Fruit fly (Drosophila melanogaster): Measurements from ENCODE around the gene GluRIIB.

Gene GluRIIB

dm6 chr2L:5546518-5547287 is 12.4 kb upstream of the GluRIIB start, which contains the start of gene Oscillin (continued):
- TF ChIP-seq salm (tag; optimal IDR thresholded peaks at IDR 0.05) (peak; percentile 56), Hsf (GFP tag; optimal IDR thresholded peaks at IDR 0.05) (peak; percentile 74), run (tag; optimal IDR thresholded peaks at IDR 0.05) (no peak), CG13775 (GFP tag; optimal IDR thresholded peaks at IDR 0.05) (peak; percentile 74), lola (GFP tag; optimal IDR thresholded peaks at IDR 0.05) (peak in 1 of 3 experiments; percentile 87), Camta (GFP tag; optimal IDR thresholded peaks at IDR 0.05) (peak; percentile 25), chif (GFP tag; optimal IDR thresholded peaks at IDR 0.05) (peak in 1 of 2 experiments; percentile 30), Chrac-16 (GFP tag; optimal IDR thresholded peaks at IDR 0.05) (no peak), CG9609 (GFP tag; optimal IDR thresholded peaks at IDR 0.05) (no peak), Meics (GFP tag; optimal IDR thresholded peaks at IDR 0.05) (peak; percentile 86), Asciz (GFP tag; optimal IDR thresholded peaks at IDR 0.05) (peak; percentile 86), usp (GFP tag; optimal IDR thresholded peaks at IDR 0.05) (no peak), kah (GFP tag; optimal IDR thresholded peaks at IDR 0.05) (peak; percentile 61), p53 (GFP tag; optimal IDR thresholded peaks at IDR 0.05) (no peak), CG17359 (tag; optimal IDR thresholded peaks at IDR 0.05) (peak; percentile 91), CG31224 (GFP tag; IDR thresholded peaks at IDR 0.05) (peak; percentile 73), cato (GFP tag; optimal IDR thresholded peaks at IDR 0.05; ENCODE audit: borderline replicate concordance) (no peak), grn (GFP tag; optimal IDR thresholded peaks at IDR 0.05) (no peak), HLH54F (GFP tag; optimal IDR thresholded peaks at IDR 0.05) (no peak), dimm (GFP tag; IDR thresholded peaks at IDR 0.05) (no peak)

dm6 chr2L:5547288-5547777 is 11.8 kb upstream of the GluRIIB start:
- TF ChIP-seq cg (GFP tag; optimal IDR thresholded peaks at IDR 0.05) (no peak), GATAe (GFP tag; conservative IDR thresholded peaks at IDR 0.05) (peak; percentile 46; the same call in 1 of the 2 replicates), Mes4 (GFP tag; optimal IDR thresholded peaks at IDR 0.05) (no peak), yki (optimal IDR thresholded peaks at IDR 0.05) (no peak), jing (GFP tag; optimal IDR thresholded peaks at IDR 0.05) (no peak), cad (GFP tag; optimal IDR thresholded peaks at IDR 0.05) (no peak), MBD-R2 (GFP tag; IDR thresholded peaks at IDR 0.05) (no peak), CG17361 (GFP tag; IDR thresholded peaks at IDR 0.05) (no peak), ro (GFP tag; IDR thresholded peaks at IDR 0.05) (no peak), CG31224 (GFP tag; IDR thresholded peaks at IDR 0.05) (no peak), tna (GFP tag; IDR thresholded peaks at IDR 0.05; ENCODE audit: partially characterized antibody) (no peak), vnd (GFP tag; IDR thresholded peaks at IDR 0.05; ENCODE audit: partially characterized antibody) (no peak), unc-4 (GFP tag; IDR thresholded peaks at IDR 0.05; ENCODE audit: partially characterized antibody) (no peak), wek (GFP tag; optimal IDR thresholded peaks at IDR 0.05) (peak; percentile 34), CG10979 (tag; optimal IDR thresholded peaks at IDR 0.05) (no peak), btn (GFP tag; optimal IDR thresholded peaks at IDR 0.05) (no peak), ranshi (GFP tag; IDR thresholded peaks at IDR 0.05) (no peak), HHEX (GFP tag; optimal IDR thresholded peaks at IDR 0.05) (no peak), ERR (GFP tag; optimal IDR thresholded peaks at IDR 0.05) (no peak), Ravus (GFP tag; IDR thresholded peaks at IDR 0.05) (no peak), Bgb (GFP tag; IDR thresholded peaks at IDR 0.05; ENCODE audit: partially characterized antibody) (no peak), Ets65A (GFP tag) (no peak), Abd-B (GFP tag; optimal IDR thresholded peaks at IDR 0.05) (no peak), sug (tag; optimal IDR thresholded peaks at IDR 0.05) (peak; percentile 89), Fer3 (tag; optimal IDR thresholded peaks at IDR 0.05) (peak; percentile 3), Asciz (GFP tag; optimal IDR thresholded peaks at IDR 0.05) (peak; percentile 61), TFAM (GFP tag; optimal IDR thresholded peaks at IDR 0.05) (no peak), CG17912 (GFP tag; optimal IDR thresholded peaks at IDR 0.05) (peak; percentile 10), Doc3 (GFP tag; IDR thresholded peaks at IDR 0.05; ENCODE audit: partially characterized antibody) (no peak), pan (optimal IDR thresholded peaks at IDR 0.05) (no peak), pan (GFP tag; optimal IDR thresholded peaks at IDR 0.05 in 1 of 2, IDR thresholded peaks at IDR 0.05 in 1 of 2) (no peak)

Measured in whole organism, embryonic.